Worm (Caenorhabditis elegans) whole organism, L2 larva: ENCODE results near the gene srx-84.
A peak's percentile ranks its signal among the peaks of the same experiment; 100 is the strongest.

Experiments
- C34F6.9 ChIP-seq: fragments of 150-350 bp; optimal IDR thresholded peaks from 2 replicates; lab custom pipeline; 2014; ENCODE audit warnings: missing biosample characterization, missing genetic modification characterization
- F13H6.1 ChIP-seq: sonication (generic microtip); optimal IDR thresholded peaks from 2 replicates; lab custom pipeline; 2016; ENCODE audit warnings: missing genetic modification characterization, missing compliant biosample characterization
- R02D3.7 ChIP-seq: fragments of 150-350 bp; optimal IDR thresholded peaks from 2 replicates; lab custom pipeline; 2014; ENCODE audit warnings: missing biosample characterization, missing genetic modification characterization
- Y55F3AM.14 ChIP-seq: fragments of 200-800 bp; sonication (Bioruptor generic); optimal IDR thresholded peaks from 2 replicates; lab custom pipeline; 2018; ENCODE audit warnings: mild to moderate bottlenecking, missing genetic modification characterization, missing compliant biosample characterization
- ZK546.5 ChIP-seq: sonication (generic microtip); optimal IDR thresholded peaks from 2 replicates; lab custom pipeline; 2017; ENCODE audit warnings: missing biosample characterization, missing genetic modification characterization
- alr-1 ChIP-seq: fragments of 150-350 bp; optimal IDR thresholded peaks from 2 replicates; lab custom pipeline; 2014; ENCODE audit warnings: missing biosample characterization, missing genetic modification characterization
- aly-2 ChIP-seq: fragments of 150-350 bp; optimal IDR thresholded peaks from 2 replicates; lab custom pipeline; 2014; ENCODE audit warnings: missing biosample characterization, missing genetic modification characterization
- ama-1 ChIP-seq: fragments of 150-350 bp; optimal IDR thresholded peaks from 2 replicates; lab custom pipeline; 2018; ENCODE audit warnings: inconsistent platforms
- blmp-1 ChIP-seq: sonication (generic microtip); optimal IDR thresholded peaks from 2 replicates; lab custom pipeline; 2017; ENCODE audit warnings: missing genetic modification characterization, mild to moderate bottlenecking, missing compliant biosample characterization, antibody characterized with exemption, moderate library complexity; ENCODE audit not compliant: insufficient read depth
- ceh-16 ChIP-seq: fragments of 150-350 bp; optimal IDR thresholded peaks from 2 replicates; lab custom pipeline; 2014; ENCODE audit warnings: missing biosample characterization, missing genetic modification characterization
- ceh-82 ChIP-seq: fragments of 150-350 bp; optimal IDR thresholded peaks from 2 replicates; lab custom pipeline; 2014; ENCODE audit warnings: missing biosample characterization, missing genetic modification characterization
- crh-2 ChIP-seq: sonication (generic microtip); optimal IDR thresholded peaks from 2 replicates; lab custom pipeline; 2017; ENCODE audit warnings: missing biosample characterization, missing genetic modification characterization
- dmd-4 ChIP-seq: sonication (generic microtip); optimal IDR thresholded peaks from 2 replicates; lab custom pipeline; 2017; ENCODE audit warnings: missing biosample characterization, missing genetic modification characterization
- egl-27 ChIP-seq: sonication (generic microtip); optimal IDR thresholded peaks from 3 replicates; lab custom pipeline; 2017; ENCODE audit warnings: missing biosample characterization, missing genetic modification reagents, missing genetic modification characterization
- elt-1 ChIP-seq: fragments of 150-350 bp; optimal IDR thresholded peaks from 2 replicates; lab custom pipeline; 2014; ENCODE audit warnings: missing biosample characterization, missing genetic modification characterization
- elt-3 ChIP-seq: sonication (generic microtip); optimal IDR thresholded peaks from 2 replicates; lab custom pipeline; 2017; ENCODE audit warnings: missing biosample characterization, missing genetic modification characterization
- fos-1 ChIP-seq: fragments of 150-350 bp; optimal IDR thresholded peaks from 2 replicates; lab custom pipeline; 2014; ENCODE audit warnings: missing biosample characterization, missing genetic modification characterization
- gmeb-1 ChIP-seq: fragments of 150-350 bp; optimal IDR thresholded peaks from 2 replicates; lab custom pipeline; 2014; ENCODE audit warnings: missing biosample characterization, missing genetic modification characterization
- lin-11 ChIP-seq: fragments of 150-350 bp; sonication (generic microtip); optimal IDR thresholded peaks from 2 replicates; lab custom pipeline; 2014; ENCODE audit warnings: missing biosample characterization, missing genetic modification characterization, inconsistent platforms, mixed read lengths
- lin-13 ChIP-seq: fragments of 150-350 bp; optimal IDR thresholded peaks from 2 replicates; lab custom pipeline; 2014; ENCODE audit warnings: missing biosample characterization, missing genetic modification reagents, missing genetic modification characterization
- lin-39 ChIP-seq: fragments of 150-350 bp; optimal IDR thresholded peaks from 2 replicates; lab custom pipeline; 2014; ENCODE audit warnings: missing biosample characterization, missing genetic modification reagents, missing genetic modification characterization
- lsy-2 ChIP-seq, 2 experiments: fragments of 150-350 bp in 1 of 2; sonication (generic microtip) in 1 of 2; optimal IDR thresholded peaks; 2 replicates each; lab custom pipeline; 2014 to 2017; ENCODE audit warnings: missing biosample characterization in 2 of 2, missing genetic modification characterization in 2 of 2
- mab-5 ChIP-seq: fragments of 150-350 bp; optimal IDR thresholded peaks from 2 replicates; lab custom pipeline; 2014; ENCODE audit warnings: missing biosample characterization, missing genetic modification characterization
- mbf-1 ChIP-seq: sonication (generic microtip); optimal IDR thresholded peaks from 2 replicates; lab custom pipeline; 2017; ENCODE audit warnings: missing biosample characterization, missing genetic modification characterization
- mdl-1 ChIP-seq, 2 experiments: fragments of 150-350 bp in 1 of 2; sonication (generic microtip) in 1 of 2; optimal IDR thresholded peaks; 2 replicates each; lab custom pipeline; 2017; ENCODE audit warnings: missing biosample characterization in 2 of 2, missing genetic modification characterization in 2 of 2
- nhr-10 ChIP-seq: sonication (generic microtip); optimal IDR thresholded peaks from 2 replicates; lab custom pipeline; 2017; ENCODE audit warnings: missing biosample characterization, missing genetic modification characterization
- nhr-11 ChIP-seq: fragments of 150-350 bp; optimal IDR thresholded peaks from 2 replicates; lab custom pipeline; 2014; ENCODE audit warnings: missing biosample characterization, missing genetic modification characterization
- nhr-12 ChIP-seq: fragments of 150-350 bp; optimal IDR thresholded peaks from 2 replicates; lab custom pipeline; 2014; ENCODE audit warnings: missing biosample characterization, missing genetic modification characterization
- nhr-129 ChIP-seq: fragments of 150-350 bp; optimal IDR thresholded peaks from 2 replicates; lab custom pipeline; 2014; ENCODE audit warnings: missing biosample characterization, missing genetic modification characterization
- nhr-21 ChIP-seq: fragments of 150-350 bp; optimal IDR thresholded peaks from 2 replicates; lab custom pipeline; 2014; ENCODE audit warnings: missing biosample characterization, missing genetic modification characterization
- nhr-23 ChIP-seq: fragments of 150-350 bp; optimal IDR thresholded peaks from 2 replicates; lab custom pipeline; 2014; ENCODE audit warnings: missing biosample characterization, missing genetic modification reagents, missing genetic modification characterization
- nhr-237 ChIP-seq: fragments of 150-350 bp; optimal IDR thresholded peaks from 2 replicates; lab custom pipeline; 2014; ENCODE audit warnings: missing biosample characterization, missing genetic modification characterization
- nhr-25 ChIP-seq: fragments of 150-350 bp; sonication (generic microtip); optimal IDR thresholded peaks from 3 replicates; lab custom pipeline; 2014; ENCODE audit warnings: missing biosample characterization, missing genetic modification characterization
- nhr-6 ChIP-seq: fragments of 150-350 bp; optimal IDR thresholded peaks from 2 replicates; lab custom pipeline; 2014; ENCODE audit warnings: missing biosample characterization, missing genetic modification characterization
- nhr-77 ChIP-seq: fragments of 150-350 bp; optimal IDR thresholded peaks from 2 replicates; lab custom pipeline; 2014; ENCODE audit warnings: missing biosample characterization, missing genetic modification characterization
- peb-1 ChIP-seq: fragments of 150-350 bp; optimal IDR thresholded peaks from 2 replicates; lab custom pipeline; 2014; ENCODE audit warnings: missing biosample characterization, missing genetic modification characterization
- sem-4 ChIP-seq: fragments of 150-350 bp; optimal IDR thresholded peaks from 2 replicates; lab custom pipeline; 2014; ENCODE audit warnings: missing biosample characterization, missing genetic modification reagents, missing genetic modification characterization
- skn-1 ChIP-seq: sonication (generic microtip); optimal IDR thresholded peaks from 2 replicates; lab custom pipeline; 2017; ENCODE audit warnings: missing biosample characterization, missing genetic modification characterization
- sma-3 ChIP-seq: sonication (generic microtip); optimal IDR thresholded peaks from 2 replicates; lab custom pipeline; 2016; ENCODE audit warnings: missing genetic modification reagents, missing genetic modification characterization, missing compliant biosample characterization
- sma-9 ChIP-seq, 2 experiments: fragments of 150-350 bp in 1 of 2; sonication (generic microtip) in 1 of 2; optimal IDR thresholded peaks; 2 replicates each; lab custom pipeline; 2014 to 2016; ENCODE audit warnings: missing genetic modification characterization in 2 of 2, mild to moderate bottlenecking in 1 of 2, missing biosample characterization in 1 of 2, missing compliant biosample characterization in 1 of 2, missing genetic modification reagents in 1 of 2, moderate library complexity in 1 of 2
- snpc-4 ChIP-seq: fragments of 150-350 bp; optimal IDR thresholded peaks from 2 replicates; lab custom pipeline; 2014; ENCODE audit warnings: missing biosample characterization, missing genetic modification characterization
- unc-39 ChIP-seq: fragments of 150-350 bp; optimal IDR thresholded peaks from 2 replicates; lab custom pipeline; 2014; ENCODE audit warnings: missing biosample characterization, missing genetic modification characterization
- unc-55 ChIP-seq: fragments of 150-350 bp; sonication (generic microtip); optimal IDR thresholded peaks from 3 replicates; lab custom pipeline; 2014; ENCODE audit warnings: missing biosample characterization, missing genetic modification reagents, missing genetic modification characterization
- unc-62 ChIP-seq: fragments of 150-350 bp; optimal IDR thresholded peaks from 2 replicates; lab custom pipeline; 2014; ENCODE audit warnings: missing biosample characterization, missing genetic modification reagents, missing genetic modification characterization
- zag-1 ChIP-seq: fragments of 150-350 bp; optimal IDR thresholded peaks from 2 replicates; lab custom pipeline; 2014; ENCODE audit warnings: missing biosample characterization, missing genetic modification characterization
- ztf-1 ChIP-seq: fragments of 200-800 bp; sonication (Bioruptor generic); conservative IDR thresholded peaks from 2 replicates; pipeline ENCODE4 v1.3.6; 2022; ENCODE audit warnings: missing genetic modification characterization, missing compliant biosample characterization
- ztf-11 ChIP-seq: sonication (generic microtip); optimal IDR thresholded peaks from 2 replicates; lab custom pipeline; 2017; ENCODE audit warnings: missing biosample characterization, missing genetic modification characterization
- ztf-4 ChIP-seq: fragments of 150-350 bp; optimal IDR thresholded peaks from 2 replicates; lab custom pipeline; 2014; ENCODE audit warnings: missing biosample characterization, missing genetic modification characterization

srx-84 gene

DNA sequence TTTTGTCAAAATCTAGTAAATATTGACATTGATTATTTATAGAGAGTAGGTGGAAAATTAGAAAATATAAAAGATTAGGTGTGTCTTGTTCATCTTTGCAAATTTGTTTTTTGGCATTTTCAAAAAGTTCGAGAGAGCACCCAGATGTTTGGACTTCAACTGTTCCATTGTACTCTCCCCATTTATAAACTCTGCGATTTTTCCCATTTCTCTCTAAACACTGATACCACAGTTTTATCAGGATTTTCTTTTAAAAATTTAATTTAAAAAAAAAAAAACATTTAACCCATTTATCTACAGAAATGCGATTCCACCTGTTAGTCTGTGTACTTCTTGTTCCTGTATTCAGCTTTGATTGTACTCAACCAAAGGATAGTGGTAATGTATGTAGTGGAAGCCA, 14.1 kb downstream of the srx-84 start, which contains the start of gene tag-290:
tag-290 (plus strand) TSS at position 301 of the 400 bp plus-strand sequence.
- TF ChIP-seq ztf-11 (tag; lab: Kevin White, UChicago): no peak
- no peak for TF ChIP-seq sem-4
- TF ChIP-seq, all 48 proteins: peak for 0

ce11 chrV:11614805-11615497, 16.0 kb downstream of the srx-84 start:
- TF ChIP-seq gmeb-1 (peak; percentile 21), snpc-4 (no peak), elt-3 (tag; lab: Kevin White, UChicago) (no peak), unc-62 (no peak), zag-1 (tag; lab: Kevin White, UChicago) (no peak), egl-27 (tag; lab: Kevin White, UChicago) (no peak), sma-3 (peak; percentile 80), mdl-1 (tag; optimal IDR thresholded peaks at IDR 0.05; lab: Kevin White, UChicago) (no peak), ztf-11 (tag; lab: Kevin White, UChicago) (no peak), unc-39 (tag; lab: Kevin White, UChicago) (no peak), aly-2 (tag; lab: Kevin White, UChicago) (no peak), nhr-25 (peak; percentile 82), elt-1 (peak; percentile 59), R02D3.7 (no peak), fos-1 (tag; lab: Kevin White, UChicago) (peak; percentile 52), nhr-6 (tag; lab: Kevin White, UChicago) (no peak), ama-1 (lab: Kevin White, UChicago) (no peak), ceh-16 (tag; lab: Kevin White, UChicago) (no peak), lin-11 (tag; lab: Kevin White, UChicago) (no peak), sem-4 (no peak), mab-5 (tag; lab: Kevin White, UChicago) (no peak), nhr-23 (tag; lab: Kevin White, UChicago) (peak; percentile 14), blmp-1 (tag; lab: Kevin White, UChicago) (peak; percentile 59), crh-2 (tag; lab: Kevin White, UChicago) (peak; percentile 51), lin-39 (tag; lab: Kevin White, UChicago) (no peak), nhr-77 (tag; lab: Kevin White, UChicago) (no peak), ztf-4 (tag; lab: Kevin White, UChicago) (no peak), dmd-4 (tag; lab: Kevin White, UChicago) (no peak), lin-13 (GFP tag; lab: Kevin White, UChicago) (peak; percentile 42), sma-9 (GFP tag; optimal IDR thresholded peaks at IDR 0.05; lab: Kevin White, UChicago) (peak; percentile 88), sma-9 (tag; optimal IDR thresholded peaks at IDR 0.05; lab: Kevin White, UChicago) (no peak), lsy-2 (tag; optimal IDR thresholded peaks at IDR 0.05; lab: Kevin White, UChicago) (peak in 1 of 2 experiments; percentile 28), nhr-129 (tag; lab: Kevin White, UChicago) (peak; percentile 60), nhr-11 (tag; lab: Kevin White, UChicago) (no peak), nhr-12 (tag; lab: Kevin White, UChicago) (no peak), F13H6.1 (tag; lab: Kevin White, UChicago) (no peak), ZK546.5 (tag; lab: Kevin White, UChicago) (no peak), mbf-1 (no peak), skn-1 (tag; lab: Kevin White, UChicago) (peak; percentile 2), nhr-237 (no peak), peb-1 (tag; lab: Kevin White, UChicago) (no peak), unc-55 (GFP tag; lab: Kevin White, UChicago) (no peak), alr-1 (tag; lab: Kevin White, UChicago) (no peak), Y55F3AM.14 (GFP tag; lab: Kevin White, UChicago) (no peak), C34F6.9 (tag; lab: Kevin White, UChicago) (no peak), ztf-1 (GFP tag; lab: Robert Waterston, UW) (no peak), nhr-21 (tag; lab: Kevin White, UChicago) (peak; percentile 77), ceh-82 (no peak), nhr-10 (tag; lab: Kevin White, UChicago) (no peak)
